Worm (Caenorhabditis elegans) whole organism, L4 larva: ENCODE data around the gene K07C11.7.

Source experiments
- nhr-76 ChIP-seq: fragments of 150-350 bp; optimal IDR thresholded peaks from 2 replicates; lab custom pipeline; 2014; ENCODE audit warnings: missing biosample characterization, missing genetic modification characterization
- nhr-77 ChIP-seq: fragments of 150-350 bp; optimal IDR thresholded peaks from 2 replicates; lab custom pipeline; 2014; ENCODE audit warnings: missing biosample characterization, missing genetic modification characterization

DNA sequence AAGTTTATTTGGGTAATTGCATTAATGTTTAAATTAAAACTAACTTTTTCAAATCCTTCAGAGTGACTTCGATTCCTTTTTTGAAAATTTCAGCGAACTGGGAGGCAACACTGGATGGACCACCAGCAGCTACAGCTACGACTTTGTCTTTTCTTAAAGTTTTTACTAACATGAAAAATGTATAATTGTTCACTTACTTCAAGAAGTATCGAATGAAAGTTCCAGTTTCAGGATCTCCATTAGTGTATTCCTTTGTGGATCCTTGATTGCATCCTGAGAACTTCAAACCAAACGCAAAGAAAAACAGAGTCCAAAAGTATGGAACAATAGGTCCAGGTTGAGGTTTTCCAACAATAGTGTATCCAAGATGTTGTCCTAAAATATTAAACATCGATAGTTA, 16.8 kb downstream of the K07C11.7 start:
- TF ChIP-seq nhr-77 (tag; lab: Kevin White, UChicago) (no peak), nhr-76 (tag; lab: Kevin White, UChicago) (no peak)
